Worm (Caenorhabditis elegans) whole organism, late embryonic: ENCODE results near the gene F21C10.13.

Experiments used
- C38D4.7 ChIP-seq: fragments of 200-800 bp; sonication (Bioruptor generic); optimal IDR thresholded peaks from 2 replicates; lab custom pipeline; 2018; ENCODE audit warnings: mild to moderate bottlenecking, missing genetic modification characterization, moderate library complexity, missing compliant biosample characterization
- F13H6.1 ChIP-seq: sonication (generic microtip); optimal IDR thresholded peaks from 2 replicates; lab custom pipeline; 2016; ENCODE audit warnings: missing genetic modification characterization, missing compliant biosample characterization
- K02D7.2 ChIP-seq: sonication (generic microtip); optimal IDR thresholded peaks from 2 replicates; lab custom pipeline; 2017; ENCODE audit warnings: mild to moderate bottlenecking, missing genetic modification characterization, missing compliant biosample characterization
- K09A11.1 ChIP-seq: sonication (generic microtip); optimal IDR thresholded peaks from 2 replicates; lab custom pipeline; 2017; ENCODE audit warnings: antibody characterized with exemption, mild to moderate bottlenecking, missing genetic modification characterization, missing compliant biosample characterization; ENCODE audit not compliant: insufficient read depth
- ama-1 ChIP-seq: fragments of 150-350 bp; optimal IDR thresholded peaks from 2 replicates; lab custom pipeline; 2014
- ceh-18 ChIP-seq: sonication (generic microtip); optimal IDR thresholded peaks from 2 replicates; lab custom pipeline; 2016; ENCODE audit warnings: missing genetic modification characterization, missing compliant biosample characterization
- ceh-19 ChIP-seq: fragments of 200-800 bp; sonication (Bioruptor generic); optimal IDR thresholded peaks from 2 replicates; lab custom pipeline; 2018; ENCODE audit warnings: mild to moderate bottlenecking, missing genetic modification characterization, missing compliant biosample characterization
- ceh-2 ChIP-seq: sonication (generic microtip); optimal IDR thresholded peaks from 2 replicates; lab custom pipeline; 2016; ENCODE audit warnings: missing genotype, missing genetic modification characterization, missing compliant biosample characterization
- ceh-24 ChIP-seq: sonication (generic microtip); optimal IDR thresholded peaks from 2 replicates; lab custom pipeline; 2016; ENCODE audit warnings: mild to moderate bottlenecking, missing genetic modification characterization, missing compliant biosample characterization
- ceh-30 ChIP-seq: fragments of 150-350 bp; optimal IDR thresholded peaks from 2 replicates; lab custom pipeline; 2014; ENCODE audit warnings: missing biosample characterization, missing genetic modification characterization
- ceh-48 ChIP-seq: sonication (generic microtip); optimal IDR thresholded peaks from 2 replicates; lab custom pipeline; 2016; ENCODE audit warnings: missing genetic modification characterization, inconsistent platforms, missing compliant biosample characterization
- ceh-9 ChIP-seq: sonication (generic microtip); optimal IDR thresholded peaks from 2 replicates; lab custom pipeline; 2016; ENCODE audit warnings: mild to moderate bottlenecking, missing genetic modification characterization, inconsistent platforms, missing compliant biosample characterization
- dmd-4 ChIP-seq: sonication (generic microtip); optimal IDR thresholded peaks from 2 replicates; lab custom pipeline; 2016; ENCODE audit warnings: borderline replicate concordance, missing genetic modification characterization, missing compliant biosample characterization
- ets-4 ChIP-seq: sonication (generic microtip); optimal IDR thresholded peaks from 2 replicates; lab custom pipeline; 2016; ENCODE audit warnings: missing genetic modification characterization, missing compliant biosample characterization
- fax-1 ChIP-seq: sonication (generic microtip); optimal IDR thresholded peaks from 2 replicates; lab custom pipeline; 2016; ENCODE audit warnings: missing genotype, missing genetic modification characterization, missing compliant biosample characterization
- fkh-10 ChIP-seq: fragments of 150-350 bp; optimal IDR thresholded peaks from 2 replicates; lab custom pipeline; 2014; ENCODE audit warnings: missing biosample characterization, missing genetic modification reagents, missing genetic modification characterization
- fkh-6 ChIP-seq: sonication (generic microtip); optimal IDR thresholded peaks from 2 replicates; lab custom pipeline; 2016; ENCODE audit warnings: missing genetic modification characterization, missing compliant biosample characterization
- hlh-6 ChIP-seq: sonication (generic microtip); optimal IDR thresholded peaks from 2 replicates; lab custom pipeline; 2016; ENCODE audit warnings: missing genotype, missing genetic modification characterization, missing compliant biosample characterization
- hlh-8 ChIP-seq: sonication (generic microtip); optimal IDR thresholded peaks from 2 replicates; lab custom pipeline; 2016; ENCODE audit warnings: missing genotype, missing genetic modification characterization, missing compliant biosample characterization
- lim-6 ChIP-seq: sonication (generic microtip); optimal IDR thresholded peaks from 2 replicates; lab custom pipeline; 2016; ENCODE audit warnings: missing genetic modification characterization, missing compliant biosample characterization
- lin-11 ChIP-seq: fragments of 200-800 bp; sonication (Bioruptor generic); optimal IDR thresholded peaks from 2 replicates; lab custom pipeline; 2018; ENCODE audit warnings: mild to moderate bottlenecking, missing genetic modification characterization, missing compliant biosample characterization
- mec-3 ChIP-seq: sonication (generic microtip); optimal IDR thresholded peaks from 2 replicates; lab custom pipeline; 2016; ENCODE audit warnings: borderline replicate concordance, missing genetic modification characterization, missing compliant biosample characterization
- npax-4 ChIP-seq: sonication (generic microtip); optimal IDR thresholded peaks from 2 replicates; lab custom pipeline; 2016; ENCODE audit warnings: missing genetic modification characterization, missing compliant biosample characterization
- pag-3 ChIP-seq: sonication (generic microtip); optimal IDR thresholded peaks from 2 replicates; lab custom pipeline; 2016; ENCODE audit warnings: missing compliant biosample characterization, missing genetic modification characterization, borderline replicate concordance
- pqm-1 ChIP-seq: sonication (generic microtip); optimal IDR thresholded peaks from 2 replicates; lab custom pipeline; 2016; ENCODE audit warnings: missing genetic modification characterization, missing compliant biosample characterization
- ref-2 ChIP-seq: sonication (generic microtip); optimal IDR thresholded peaks from 2 replicates; lab custom pipeline; 2016; ENCODE audit warnings: missing genetic modification characterization, missing compliant biosample characterization
- rnt-1 ChIP-seq: sonication (generic microtip); optimal IDR thresholded peaks from 2 replicates; lab custom pipeline; 2016; ENCODE audit warnings: missing genetic modification characterization, missing compliant biosample characterization
- sox-2 ChIP-seq: fragments of 200-800 bp; sonication (Bioruptor generic); IDR thresholded peaks from 2 replicates; pipeline ENCODE4 v1.3.6; 2022; ENCODE audit warnings: missing genetic modification reagents, missing genetic modification characterization, missing compliant biosample characterization
- sox-4 ChIP-seq: sonication (generic microtip); optimal IDR thresholded peaks from 2 replicates; lab custom pipeline; 2017; ENCODE audit warnings: mild to moderate bottlenecking, missing genetic modification characterization, inconsistent platforms, missing compliant biosample characterization
- tbx-7 ChIP-seq: sonication (generic microtip); optimal IDR thresholded peaks from 2 replicates; lab custom pipeline; 2016; ENCODE audit warnings: missing genotype, missing genetic modification characterization, missing compliant biosample characterization
- unc-42 ChIP-seq: sonication (generic microtip); optimal IDR thresholded peaks from 2 replicates; lab custom pipeline; 2016; ENCODE audit warnings: missing genotype, missing genetic modification characterization, missing compliant biosample characterization
- unc-55 ChIP-seq: sonication (generic microtip); optimal IDR thresholded peaks from 2 replicates; lab custom pipeline; 2017; ENCODE audit warnings: missing biosample characterization, missing genetic modification reagents, missing genetic modification characterization

The F21C10.13 gene

DNA sequence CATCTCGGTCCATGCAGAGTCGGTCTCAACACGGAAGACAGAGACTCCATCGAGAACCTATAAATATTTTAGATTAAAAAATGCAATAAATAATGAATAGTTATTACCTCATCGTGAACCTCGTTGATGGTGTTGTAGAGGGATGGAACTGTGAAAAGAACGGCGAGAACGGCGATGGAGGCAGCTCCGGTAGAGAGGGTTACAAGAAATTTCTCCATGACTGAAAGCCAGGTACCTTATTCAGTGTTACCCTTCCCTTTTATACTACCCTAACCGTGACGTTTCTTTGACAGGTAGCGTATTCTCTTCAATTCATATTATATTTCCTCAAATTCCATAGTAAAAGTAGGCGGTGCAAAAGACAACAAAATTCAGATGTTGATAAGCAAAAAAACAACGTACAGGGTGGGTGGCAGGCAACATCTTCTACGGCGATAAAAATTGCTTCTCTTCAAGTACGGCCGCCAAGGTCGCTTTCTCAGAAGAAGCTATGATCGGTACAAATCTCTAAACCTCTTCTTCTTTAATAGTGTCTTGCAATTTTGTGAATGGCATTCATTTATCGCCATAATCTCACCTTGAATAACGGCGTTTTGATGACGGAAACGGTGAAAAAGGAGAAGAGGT lies 43.1 kb downstream of the F21C10.13 start, which contains the start of gene col-10:
col-10 (minus strand) TSS at position 235 of the 627 bp plus-strand sequence.
- TF ChIP-seq ceh-24 (tag; lab: Kevin White, UChicago) (no peak), F13H6.1 (no peak), sox-2 (GFP tag; lab: Robert Waterston, UW) (no peak), dmd-4 (tag; lab: Kevin White, UChicago) (no peak), pqm-1 (tag; lab: Kevin White, UChicago) (no peak), tbx-7 (tag; lab: Kevin White, UChicago) (no peak), ceh-18 (tag; lab: Kevin White, UChicago) (no peak), pag-3 (tag; lab: Kevin White, UChicago) (no peak), fkh-10 (no peak), sox-4 (no peak), hlh-6 (tag; lab: Kevin White, UChicago) (no peak), unc-55 (GFP tag; lab: Kevin White, UChicago) (no peak), hlh-8 (tag; lab: Kevin White, UChicago) (no peak), ref-2 (tag; lab: Kevin White, UChicago) (no peak), ceh-2 (tag; lab: Kevin White, UChicago) (no peak), mec-3 (tag; lab: Kevin White, UChicago) (no peak), C38D4.7 (GFP tag; lab: Kevin White, UChicago) (no peak)

DNA sequence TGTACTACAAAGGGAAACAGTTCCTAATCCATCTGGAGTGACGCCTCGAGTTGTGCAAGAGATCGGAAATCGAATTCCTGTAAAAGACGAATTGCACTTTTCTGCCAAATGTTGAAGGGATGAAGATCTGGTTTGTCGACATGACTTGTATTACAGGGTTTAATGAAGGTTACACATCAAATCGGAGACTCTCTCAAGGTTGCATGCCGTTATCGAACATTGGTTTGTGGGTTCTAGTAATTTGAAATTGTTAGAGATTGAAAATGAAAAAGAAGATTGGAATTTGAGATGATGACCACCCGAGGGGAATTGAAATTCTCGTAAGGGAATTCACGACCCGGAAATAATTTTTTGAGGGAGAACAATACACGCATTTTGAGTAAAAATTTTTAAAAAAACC lies 44.2 kb downstream of the F21C10.13 start:
- no peak for TF ChIP-seq ceh-48
- TF ChIP-seq ceh-9 (tag; lab: Kevin White, UChicago): no peak
- TF ChIP-seq ama-1: no peak
- no peak for TF ChIP-seq ets-4 (tag; lab: Kevin White, UChicago)
- no peak for TF ChIP-seq unc-42 (tag; lab: Kevin White, UChicago)
- TF ChIP-seq fkh-6 (tag; lab: Kevin White, UChicago): no peak
- TF ChIP-seq rnt-1 (tag; lab: Kevin White, UChicago): no peak
- TF ChIP-seq sox-4: no peak
- TF ChIP-seq ceh-19 (GFP tag; lab: Kevin White, UChicago): no peak

DNA sequence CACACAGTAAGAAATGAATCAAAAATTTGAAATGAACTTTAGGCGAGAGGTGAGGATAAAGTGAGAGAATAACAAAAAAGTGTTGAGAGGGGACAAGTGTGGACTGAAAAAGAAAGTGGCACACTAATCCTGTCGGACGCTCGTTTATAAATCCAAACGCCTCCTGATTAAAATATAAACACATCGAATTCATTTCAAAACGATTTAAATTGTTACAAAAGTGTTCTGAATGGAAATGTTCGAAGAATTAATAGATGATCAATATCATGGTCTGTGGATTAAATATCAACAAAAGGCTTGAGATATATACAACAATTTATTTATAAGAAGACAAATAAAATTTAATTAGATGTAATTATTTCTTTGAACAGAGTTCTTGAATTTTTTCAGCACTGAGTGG lies 46.0 kb downstream of the F21C10.13 start, which contains the start of gene B0222.11:
B0222.11 (minus strand) TSS at position 101 of the 400 bp plus-strand sequence.
- TF ChIP-seq K09A11.1 (tag; lab: Kevin White, UChicago): no peak
- no peak for TF ChIP-seq lim-6 (tag; lab: Kevin White, UChicago)
- no peak for TF ChIP-seq rnt-1 (tag; lab: Kevin White, UChicago)
- no peak for TF ChIP-seq pag-3 (tag; lab: Kevin White, UChicago)
- TF ChIP-seq lin-11: no peak
- no peak for TF ChIP-seq ets-4 (tag; lab: Kevin White, UChicago)

DNA sequence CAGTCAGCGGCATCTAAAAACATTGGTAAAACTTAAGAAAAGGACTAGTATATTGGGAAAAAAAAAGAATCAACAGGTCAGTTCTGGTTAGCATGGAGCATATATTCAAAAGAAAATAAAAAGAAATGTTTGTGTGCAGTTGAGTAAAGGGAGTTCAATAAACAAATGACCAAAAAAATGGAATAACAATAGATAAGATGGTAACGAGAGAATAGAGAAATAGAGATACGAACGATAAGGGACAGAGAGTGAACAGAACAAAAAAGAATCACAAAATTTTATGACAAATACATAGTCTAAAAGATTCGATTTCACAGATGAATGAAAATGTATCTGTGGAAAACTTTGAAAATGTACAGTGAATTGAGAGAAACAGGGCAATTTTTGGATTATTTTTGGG lies 50.9 kb downstream of the F21C10.13 start, which contains the start of gene gad-3:
gad-3 (minus strand) TSS at position 17 of the 400 bp plus-strand sequence.
- TF ChIP-seq rnt-1 (tag; lab: Kevin White, UChicago) (no peak), fax-1 (tag; lab: Kevin White, UChicago) (no peak), mec-3 (tag; lab: Kevin White, UChicago) (no peak), K02D7.2 (tag; lab: Kevin White, UChicago) (no peak), sox-4 (no peak), ref-2 (tag; lab: Kevin White, UChicago) (no peak), lin-11 (no peak), ceh-30 (tag; lab: Kevin White, UChicago) (no peak), ets-4 (tag; lab: Kevin White, UChicago) (no peak), npax-4 (tag; lab: Kevin White, UChicago) (no peak)
